Fruit fly (Drosophila melanogaster) whole organism, embryonic: ENCODE results near the gene Catsup.

Experiments used
- Atf6 ChIP-seq: fragments of 200-800 bp; sonication (Bioruptor generic); IDR thresholded peaks from 2 replicates; pipeline ENCODE4 v1.3.6; 2022; ENCODE audit warnings: missing biosample characterization, missing genetic modification characterization
- B-H2 ChIP-seq: fragments of 200-800 bp; sonication (Bioruptor generic); optimal IDR thresholded peaks from 2 replicates; lab custom pipeline; 2018; ENCODE audit warnings: missing biosample characterization, mild to moderate bottlenecking, missing genetic modification characterization
- C15 ChIP-seq: fragments of 200-800 bp; sonication (Bioruptor generic); IDR thresholded peaks from 3 replicates; pipeline ENCODE4 v1.3.6; 2022; ENCODE audit warnings: missing biosample characterization, missing genetic modification characterization
- CG10147 ChIP-seq: fragments of 200-800 bp; sonication (Bioruptor generic); optimal IDR thresholded peaks from 2 replicates; lab custom pipeline; 2019; ENCODE audit warnings: missing biosample characterization, mild to moderate bottlenecking, missing genetic modification characterization, moderate library complexity
- CG10321 ChIP-seq: fragments of 200-800 bp; sonication (Bioruptor generic); IDR thresholded peaks from 2 replicates; pipeline ENCODE4 v1.3.6; 2022; ENCODE audit warnings: missing biosample characterization, missing genetic modification characterization
- CG10979 ChIP-seq: fragments of 200-800 bp; sonication (Bioruptor generic); optimal IDR thresholded peaks from 2 replicates; lab custom pipeline; 2018; ENCODE audit warnings: missing biosample characterization, mild to moderate bottlenecking, missing genetic modification characterization, moderate library complexity
- CG12071 ChIP-seq: fragments of 200-800 bp; sonication (Bioruptor generic); optimal IDR thresholded peaks from 3 replicates; lab custom pipeline; 2018; ENCODE audit warnings: missing biosample characterization, mild to moderate bottlenecking, missing genetic modification characterization
- CG12155 ChIP-seq: fragments of 200-800 bp; sonication (Bioruptor generic); optimal IDR thresholded peaks from 3 replicates; lab custom pipeline; 2016; ENCODE audit warnings: missing biosample characterization, missing genetic modification characterization
- CG12391 ChIP-seq: fragments of 200-800 bp; sonication (Bioruptor generic); optimal IDR thresholded peaks from 3 replicates; lab custom pipeline; 2018; ENCODE audit warnings: missing biosample characterization, mild to moderate bottlenecking, missing genetic modification characterization, moderate library complexity
- CG14050 ChIP-seq: fragments of 200-800 bp; sonication (Bioruptor generic); IDR thresholded peaks from 3 replicates; pipeline ENCODE4 v1.3.6; 2022; ENCODE audit warnings: missing biosample characterization, missing genetic modification characterization
- CG17359 ChIP-seq: fragments of 200-800 bp; sonication (Bioruptor generic); optimal IDR thresholded peaks from 3 replicates; lab custom pipeline; 2018; ENCODE audit warnings: missing biosample characterization, mild to moderate bottlenecking, missing genetic modification characterization, moderate library complexity
- CG17612 ChIP-seq: fragments of 200-800 bp; sonication (Bioruptor generic); IDR thresholded peaks from 2 replicates; pipeline ENCODE4 v1.3.6; 2022; ENCODE audit warnings: missing biosample characterization, missing genetic modification characterization
- CG18476 ChIP-seq: fragments of 200-800 bp; sonication (Bioruptor generic); optimal IDR thresholded peaks from 2 replicates; lab custom pipeline; 2016; ENCODE audit warnings: missing biosample characterization, mild to moderate bottlenecking, missing genetic modification characterization
- CG18619 ChIP-seq: fragments of 200-800 bp; sonication (Bioruptor generic); optimal IDR thresholded peaks from 3 replicates; lab custom pipeline; 2017; ENCODE audit warnings: missing biosample characterization, mild to moderate bottlenecking, missing genetic modification characterization
- CG2678 ChIP-seq: fragments of 200-800 bp; sonication (Bioruptor generic); optimal IDR thresholded peaks from 3 replicates; lab custom pipeline; 2019; ENCODE audit warnings: missing biosample characterization, mild to moderate bottlenecking, missing genetic modification characterization, moderate library complexity
- CG30020 ChIP-seq: fragments of 200-800 bp; optimal IDR thresholded peaks from 2 replicates; lab custom pipeline; 2019; ENCODE audit warnings: missing biosample characterization, mild to moderate bottlenecking, missing genetic modification characterization, moderate library complexity
- CG30403 ChIP-seq: fragments of 200-800 bp; sonication (Bioruptor generic); optimal IDR thresholded peaks from 3 replicates; lab custom pipeline; 2016; ENCODE audit warnings: missing biosample characterization, missing genetic modification characterization
- CG4360 ChIP-seq: fragments of 200-800 bp; sonication (Bioruptor generic); IDR thresholded peaks from 2 replicates; pipeline ENCODE4 v1.3.6; 2022; ENCODE audit warnings: missing biosample characterization, missing genetic modification characterization
- CG5245 ChIP-seq: fragments of 200-800 bp; sonication (Bioruptor generic); optimal IDR thresholded peaks from 3 replicates; lab custom pipeline; 2016; ENCODE audit warnings: missing biosample characterization, missing genetic modification characterization
- CG7372 ChIP-seq: fragments of 200-800 bp; sonication (Bioruptor generic); IDR thresholded peaks from 2 replicates; pipeline ENCODE4 v1.3.6; 2022; ENCODE audit warnings: missing biosample characterization, missing genetic modification characterization
- Camta ChIP-seq: fragments of 200-800 bp; sonication (Bioruptor generic); optimal IDR thresholded peaks from 2 replicates; lab custom pipeline; 2016; ENCODE audit warnings: missing biosample characterization, missing genetic modification characterization
- Dip3 ChIP-seq: fragments of 200-800 bp; sonication (Bioruptor generic); optimal IDR thresholded peaks from 3 replicates; lab custom pipeline; 2016; ENCODE audit warnings: missing biosample characterization, missing genetic modification characterization
- GATAe ChIP-seq: fragments of 200-800 bp; sonication (Bioruptor generic); conservative IDR thresholded peaks from 2 replicates; pipeline ENCODE4 v1.3.6; 2022; ENCODE audit warnings: missing biosample characterization, missing genetic modification characterization
- H15 ChIP-seq: fragments of 200-800 bp; sonication (Bioruptor generic); IDR thresholded peaks from 3 replicates; pipeline ENCODE4 v1.3.6; 2022; ENCODE audit warnings: missing biosample characterization, missing genetic modification characterization
- HLH4C ChIP-seq: fragments of 200-800 bp; sonication (Bioruptor generic); IDR thresholded peaks from 3 replicates; pipeline ENCODE4 v1.3.6; 2022; ENCODE audit warnings: missing biosample characterization, missing genetic modification characterization; ENCODE audit not compliant: partially characterized antibody
- HmgZ ChIP-seq: fragments of 200-800 bp; sonication (Bioruptor generic); optimal IDR thresholded peaks from 2 replicates; lab custom pipeline; 2018; ENCODE audit warnings: missing biosample characterization, mild to moderate bottlenecking, missing genetic modification characterization
- Lim3 ChIP-seq: fragments of 200-800 bp; sonication (Bioruptor generic); IDR thresholded peaks from 2 replicates; pipeline ENCODE4 v1.3.6; 2022; ENCODE audit warnings: missing biosample characterization, missing genetic modification characterization
- Lpt ChIP-seq: fragments of >200 bp; optimal IDR thresholded peaks from 2 replicates; lab custom pipeline; 2018; ENCODE audit warnings: missing biosample characterization, missing genetic modification characterization
- Ptx1 ChIP-seq: fragments of 200-800 bp; sonication (Bioruptor generic); IDR thresholded peaks from 2 replicates; pipeline ENCODE4 v1.3.6; 2022; ENCODE audit warnings: missing biosample characterization, missing genetic modification characterization
- Six4 ChIP-seq: fragments of 200-800 bp; sonication (Bioruptor generic); optimal IDR thresholded peaks from 2 replicates; lab custom pipeline; 2016; ENCODE audit warnings: missing biosample characterization, missing genetic modification characterization
- Ssrp ChIP-seq: fragments of 200-800 bp; sonication (Bioruptor generic); optimal IDR thresholded peaks from 2 replicates; lab custom pipeline; 2018; ENCODE audit warnings: missing biosample characterization, mild to moderate bottlenecking, missing genetic modification characterization, moderate library complexity
- aop ChIP-seq: fragments of 200-800 bp; sonication (Bioruptor generic); IDR thresholded peaks from 2 replicates; pipeline ENCODE4 v1.3.6; 2022; ENCODE audit warnings: missing biosample characterization, missing genetic modification characterization
- bcd ChIP-seq: fragments of 200-800 bp; sonication (Bioruptor generic); optimal IDR thresholded peaks from 2 replicates; lab custom pipeline; 2017; ENCODE audit warnings: missing biosample characterization, mild to moderate bottlenecking, missing genetic modification characterization
- cato ChIP-seq: fragments of 200-800 bp; sonication (Bioruptor generic); optimal IDR thresholded peaks from 2 replicates; lab custom pipeline; 2016; ENCODE audit warnings: missing biosample characterization, missing genetic modification characterization, borderline replicate concordance
- cwo ChIP-seq: fragments of 200-800 bp; sonication (Bioruptor generic); optimal IDR thresholded peaks from 3 replicates; lab custom pipeline; 2017; ENCODE audit warnings: missing biosample characterization, missing genetic modification characterization, mild to moderate bottlenecking, moderate library complexity, missing genetic modification reagents
- dan ChIP-seq: fragments of 200-800 bp; sonication (Bioruptor generic); IDR thresholded peaks from 2 replicates; pipeline ENCODE4 v1.3.6; 2022; ENCODE audit warnings: missing biosample characterization, missing genetic modification characterization
- dysf ChIP-seq: fragments of 200-800 bp; sonication (Bioruptor generic); IDR thresholded peaks from 3 replicates; pipeline ENCODE4 v1.3.6; 2022; ENCODE audit warnings: missing biosample characterization, missing genetic modification characterization
- gfzf ChIP-seq: fragments of 200-800 bp; sonication (Bioruptor generic); optimal IDR thresholded peaks from 2 replicates; lab custom pipeline; 2016; ENCODE audit warnings: missing biosample characterization, mild to moderate bottlenecking, missing genetic modification characterization, moderate library complexity
- gsb ChIP-seq: fragments of 200-800 bp; sonication (Bioruptor generic); IDR thresholded peaks from 2 replicates; pipeline ENCODE4 v1.3.6; 2022; ENCODE audit warnings: missing biosample characterization, missing genetic modification characterization
- hkb ChIP-seq, 2 experiments: fragments of 200-800 bp in 1 of 2; fragments of >200 bp in 1 of 2; sonication (Bioruptor generic) in 1 of 2; IDR thresholded peaks in 1 of 2; optimal IDR thresholded peaks in 1 of 2; 2 replicates each; pipeline versions ENCODE4 v1.3.6 to Lab custom; 2017 to 2022; ENCODE audit warnings: missing biosample characterization in 1 of 2, missing genetic modification characterization in 1 of 2
- lilli ChIP-seq: fragments of 200-800 bp; sonication (Bioruptor generic); optimal IDR thresholded peaks from 3 replicates; lab custom pipeline; 2016; ENCODE audit warnings: missing biosample characterization, missing genetic modification characterization
- luna ChIP-seq: fragments of 200-800 bp; sonication (Bioruptor generic); optimal IDR thresholded peaks from 2 replicates; lab custom pipeline; 2016; ENCODE audit warnings: missing biosample characterization, missing genetic modification characterization
- nom ChIP-seq: fragments of 200-800 bp; sonication (Bioruptor generic); optimal IDR thresholded peaks from 2 replicates; lab custom pipeline; 2017; ENCODE audit warnings: missing biosample characterization, missing genetic modification characterization, mild to moderate bottlenecking, moderate library complexity, missing genetic modification reagents
- sisA ChIP-seq: fragments of 200-800 bp; sonication (Bioruptor generic); IDR thresholded peaks from 2 replicates; pipeline ENCODE4 v1.3.6; 2022; ENCODE audit warnings: missing biosample characterization, missing genetic modification characterization
- sna ChIP-seq: fragments of 200-800 bp; sonication (Bioruptor generic); IDR thresholded peaks from 2 replicates; pipeline ENCODE4 v1.3.6; 2022; ENCODE audit warnings: missing biosample characterization, missing genetic modification characterization; ENCODE audit not compliant: partially characterized antibody
- sqz ChIP-seq: fragments of 200-800 bp; sonication (Bioruptor generic); optimal IDR thresholded peaks from 3 replicates; lab custom pipeline; 2018; ENCODE audit warnings: missing biosample characterization, mild to moderate bottlenecking, missing genetic modification characterization
- stc ChIP-seq: fragments of 200-800 bp; sonication (Bioruptor generic); IDR thresholded peaks from 2 replicates; pipeline ENCODE4 v1.3.6; 2022; ENCODE audit warnings: missing biosample characterization, missing genetic modification characterization
- trem ChIP-seq: fragments of 200-800 bp; optimal IDR thresholded peaks from 3 replicates; lab custom pipeline; 2019; ENCODE audit warnings: missing biosample characterization, mild to moderate bottlenecking, missing genetic modification characterization, moderate library complexity
- twi ChIP-seq: fragments of 200-800 bp; optimal IDR thresholded peaks from 2 replicates; lab custom pipeline; 2019; ENCODE audit warnings: missing biosample characterization, mild to moderate bottlenecking, missing genetic modification characterization, moderate library complexity
- vfl ChIP-seq: fragments of 200-800 bp; sonication (Bioruptor generic); optimal IDR thresholded peaks from 2 replicates; lab custom pipeline; 2016; ENCODE audit warnings: missing biosample characterization, missing genetic modification characterization
- zen2 ChIP-seq: fragments of 200-800 bp; sonication (Bioruptor generic); IDR thresholded peaks from 3 replicates; pipeline ENCODE4 v1.3.6; 2022; ENCODE audit warnings: missing biosample characterization, missing genetic modification characterization; ENCODE audit not compliant: partially characterized antibody

Gene Catsup

DNA sequence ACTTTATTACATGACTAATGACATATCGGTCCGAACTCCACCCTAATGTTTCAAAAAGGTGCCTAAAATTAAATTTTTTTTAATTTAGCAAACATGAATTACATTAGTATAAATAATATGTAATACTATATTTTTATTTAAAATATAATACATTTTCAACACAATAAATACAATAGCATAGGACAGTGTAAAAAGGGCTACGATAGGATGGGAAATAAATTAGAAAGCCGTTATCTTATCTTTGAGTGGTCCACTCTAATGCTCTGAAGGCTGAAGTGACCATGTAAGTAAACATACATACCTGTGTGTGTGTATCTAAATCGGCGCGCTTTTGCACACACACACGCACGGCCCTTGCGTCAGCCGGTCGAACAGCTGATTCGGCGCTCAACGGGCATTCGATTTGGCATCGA is 38.7 kb upstream of the Catsup start, which contains the start of gene CG31793 (continued):
- TF ChIP-seq Dip3 (no peak), cwo (GFP tag; lab: Kevin White, UChicago) (peak; percentile 73), Lpt (GFP tag; lab: Kevin White, UChicago) (no peak), Ptx1 (GFP tag; lab: Robert Waterston, UW) (peak; percentile 41; the same call in 1 of the 2 replicates), C15 (GFP tag; lab: Robert Waterston, UW) (no peak), CG18619 (GFP tag; lab: Kevin White, UChicago) (peak; percentile 32), sqz (no peak), hkb (optimal IDR thresholded peaks at IDR 0.05; lab: Kevin White, UChicago) (no peak), hkb (GFP tag; IDR thresholded peaks at IDR 0.05; lab: Robert Waterston, UW) (peak; percentile 63), dysf (GFP tag; lab: Robert Waterston, UW) (peak; percentile 20; the same call in 1 of the 3 replicates), CG30403 (GFP tag; lab: Kevin White, UChicago) (peak; percentile 50), sisA (GFP tag; lab: Robert Waterston, UW) (no peak), zen2 (GFP tag; lab: Robert Waterston, UW) (no peak), CG17612 (no peak), H15 (GFP tag; lab: Robert Waterston, UW) (no peak), CG10321 (GFP tag; lab: Robert Waterston, UW) (peak; percentile 33; the same call in 1 of the 2 replicates), luna (GFP tag; lab: Kevin White, UChicago) (no peak), HmgZ (tag; lab: Kevin White, UChicago) (peak; percentile 53), CG17359 (tag; lab: Kevin White, UChicago) (peak; percentile 52), bcd (GFP tag; lab: Kevin White, UChicago) (peak; percentile 31), lilli (GFP tag; lab: Kevin White, UChicago) (peak; percentile 25), aop (no peak), vfl (GFP tag; lab: Kevin White, UChicago) (no peak), dan (no peak), CG14050 (GFP tag; lab: Robert Waterston, UW) (peak; percentile 12; the same call in 1 of the 3 replicates), B-H2 (GFP tag; lab: Kevin White, UChicago) (peak; percentile 49), sna (no peak), CG10979 (tag; lab: Kevin White, UChicago) (no peak), Camta (GFP tag; lab: Kevin White, UChicago) (no peak), Lim3 (GFP tag; lab: Robert Waterston, UW) (no peak), trem (tag; lab: Kevin White, UChicago) (peak; percentile 14), cato (GFP tag; lab: Kevin White, UChicago) (no peak), CG18476 (GFP tag; lab: Kevin White, UChicago) (no peak), CG12391 (tag; lab: Kevin White, UChicago) (peak; percentile 59), CG12155 (peak; percentile 32), HLH4C (GFP tag; lab: Robert Waterston, UW) (no peak), Ssrp (tag; lab: Kevin White, UChicago) (no peak), GATAe (peak; percentile 76), stc (no peak), Six4 (GFP tag; lab: Kevin White, UChicago) (no peak), Atf6 (GFP tag; lab: Robert Waterston, UW) (peak; percentile 64), CG7372 (GFP tag; lab: Robert Waterston, UW) (no peak), twi (no peak), nom (no peak), CG5245 (no peak), CG12071 (GFP tag; lab: Kevin White, UChicago) (no peak), CG2678 (tag; lab: Kevin White, UChicago) (peak; percentile 79), CG10147 (peak; percentile 67), CG4360 (GFP tag; lab: Robert Waterston, UW) (no peak), CG30020 (peak; percentile 4), gsb (GFP tag; lab: Robert Waterston, UW) (no peak; the same call in 1 of the 2 replicates), gfzf (GFP tag; lab: Kevin White, UChicago) (no peak)
